Worm (Caenorhabditis elegans): ENCODE results near the gene F15H10.8.

F15H10.8 gene

DNA sequence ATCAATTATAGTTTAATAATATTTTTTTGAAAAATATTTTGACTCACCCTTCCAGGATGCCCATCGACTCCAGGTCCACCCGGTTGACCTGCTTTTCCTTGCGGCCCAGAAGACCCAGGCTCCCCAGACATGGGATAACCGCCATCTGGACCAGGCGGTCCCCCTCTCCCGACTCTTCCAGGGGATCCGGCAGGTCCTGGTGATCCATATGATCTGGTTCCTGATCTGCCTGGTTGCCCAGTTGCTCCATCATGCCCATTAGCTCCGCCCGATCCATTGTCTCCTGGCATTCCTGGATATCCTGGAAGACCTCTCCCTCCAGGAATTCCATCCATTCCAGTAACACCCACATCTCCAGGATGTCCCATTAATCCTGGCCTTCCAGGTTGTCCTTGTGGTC is 9.0 kb downstream of the F15H10.8 start:
- no peak for TF ChIP-seq ceh-13 (GFP tag; optimal IDR thresholded peaks at IDR 0.05)
- TF ChIP-seq flt-1 (GFP tag; IDR thresholded peaks at IDR 0.05) = no peak
- TF ChIP-seq hmbx-1 (tag; optimal IDR thresholded peaks at IDR 0.05) = no peak
- TF ChIP-seq F13C5.2 (tag; optimal IDR thresholded peaks at IDR 0.05) = no peak
- TF ChIP-seq sea-1 (GFP tag; conservative IDR thresholded peaks at IDR 0.05) = no peak
- TF ChIP-seq aly-1 (tag; optimal IDR thresholded peaks at IDR 0.05) = no peak
- TF ChIP-seq B0310.2 (tag; optimal IDR thresholded peaks at IDR 0.05) = no peak
- no peak for TF ChIP-seq ets-7 (tag; optimal IDR thresholded peaks at IDR 0.05)
- TF ChIP-seq hmg-4 (GFP tag; optimal IDR thresholded peaks at IDR 0.05) = no peak
- TF ChIP-seq scrt-1 (GFP tag; IDR thresholded peaks at IDR 0.05) = no peak
- no peak for TF ChIP-seq tra-4 (tag; optimal IDR thresholded peaks at IDR 0.05)
- TF ChIP-seq pes-1 (GFP tag; IDR thresholded peaks at IDR 0.05) = no peak
- TF ChIP-seq ama-1 (optimal IDR thresholded peaks at IDR 0.05) = no peak
- TF ChIP-seq tbx-11 (GFP tag; IDR thresholded peaks at IDR 0.05) = no peak
- no peak for TF ChIP-seq tbx-37 (GFP tag; conservative IDR thresholded peaks at IDR 0.05)
- TF ChIP-seq ceh-36 (tag; optimal IDR thresholded peaks at IDR 0.05) = no peak

DNA sequence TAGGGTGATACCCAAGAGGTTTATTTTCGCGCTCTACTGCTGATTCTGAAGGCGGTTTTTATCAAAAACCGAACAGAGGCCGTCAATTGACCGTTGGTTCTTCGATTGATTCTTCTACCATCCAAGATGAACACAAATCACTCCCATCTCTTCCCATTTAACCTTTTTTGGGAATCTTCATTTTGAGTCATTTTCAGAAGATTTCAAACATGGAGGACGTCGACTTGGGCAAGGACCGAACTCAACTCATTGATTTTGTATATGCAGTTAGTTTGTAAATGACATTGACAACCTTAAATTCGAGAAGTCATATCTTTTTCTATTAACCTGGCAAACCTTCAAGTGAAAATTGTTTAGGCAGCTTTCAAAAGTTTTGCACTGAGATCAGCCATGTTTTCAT is 14.4 kb downstream of the F15H10.8 start, which contains the start of gene AC3.5:
Gene AC3.5 (plus strand): TSS at position 210 of the 400 bp plus-strand sequence.
- TF ChIP-seq pes-1 (GFP tag; IDR thresholded peaks at IDR 0.05) (no peak), tbx-11 (GFP tag; IDR thresholded peaks at IDR 0.05) (no peak), B0310.2 (tag; optimal IDR thresholded peaks at IDR 0.05) (no peak), hnd-1 (tag; optimal IDR thresholded peaks at IDR 0.05) (no peak), ets-7 (tag; optimal IDR thresholded peaks at IDR 0.05) (no peak), hmg-4 (GFP tag; optimal IDR thresholded peaks at IDR 0.05) (no peak), ama-1 (optimal IDR thresholded peaks at IDR 0.05) (no peak), flt-1 (GFP tag; IDR thresholded peaks at IDR 0.05) (no peak), sea-1 (GFP tag; conservative IDR thresholded peaks at IDR 0.05) (no peak), scrt-1 (GFP tag; IDR thresholded peaks at IDR 0.05) (no peak), ceh-13 (GFP tag; optimal IDR thresholded peaks at IDR 0.05) (no peak), aly-1 (tag; optimal IDR thresholded peaks at IDR 0.05) (no peak), tra-4 (tag; optimal IDR thresholded peaks at IDR 0.05) (no peak), ceh-36 (tag; optimal IDR thresholded peaks at IDR 0.05) (no peak), hmbx-1 (tag; optimal IDR thresholded peaks at IDR 0.05) (no peak), F13C5.2 (tag; optimal IDR thresholded peaks at IDR 0.05) (no peak), tbx-37 (GFP tag; conservative IDR thresholded peaks at IDR 0.05) (no peak)

DNA sequence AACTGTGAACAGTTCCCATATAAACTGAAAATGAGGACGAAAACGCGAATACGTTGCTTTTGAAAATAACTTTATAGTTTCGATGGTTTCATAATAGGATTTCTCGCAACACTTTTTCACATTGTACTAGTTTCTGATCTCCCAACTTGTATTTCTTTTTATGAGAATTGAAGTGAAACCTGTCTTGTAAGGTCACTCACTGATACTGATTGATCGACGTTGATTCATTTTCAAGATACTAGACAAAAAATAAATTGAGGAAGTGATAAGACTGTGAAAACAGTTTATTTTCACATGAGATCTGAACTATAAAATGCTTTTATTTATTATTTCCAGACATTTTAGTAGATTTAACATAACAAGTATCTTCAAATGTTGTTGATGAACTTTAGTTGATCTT is 15.3 kb downstream of the F15H10.8 start:
- no peak for TF ChIP-seq F13C5.2 (tag; optimal IDR thresholded peaks at IDR 0.05)
- no peak for TF ChIP-seq ama-1 (optimal IDR thresholded peaks at IDR 0.05)
- no peak for TF ChIP-seq tbx-11 (GFP tag; IDR thresholded peaks at IDR 0.05)
- TF ChIP-seq ceh-13 (GFP tag; optimal IDR thresholded peaks at IDR 0.05) = no peak
- no peak for TF ChIP-seq sea-1 (GFP tag; conservative IDR thresholded peaks at IDR 0.05)
- no peak for TF ChIP-seq B0310.2 (tag; optimal IDR thresholded peaks at IDR 0.05)
- no peak for TF ChIP-seq flt-1 (GFP tag; IDR thresholded peaks at IDR 0.05)
- TF ChIP-seq hmg-4 (GFP tag; optimal IDR thresholded peaks at IDR 0.05) = no peak

DNA sequence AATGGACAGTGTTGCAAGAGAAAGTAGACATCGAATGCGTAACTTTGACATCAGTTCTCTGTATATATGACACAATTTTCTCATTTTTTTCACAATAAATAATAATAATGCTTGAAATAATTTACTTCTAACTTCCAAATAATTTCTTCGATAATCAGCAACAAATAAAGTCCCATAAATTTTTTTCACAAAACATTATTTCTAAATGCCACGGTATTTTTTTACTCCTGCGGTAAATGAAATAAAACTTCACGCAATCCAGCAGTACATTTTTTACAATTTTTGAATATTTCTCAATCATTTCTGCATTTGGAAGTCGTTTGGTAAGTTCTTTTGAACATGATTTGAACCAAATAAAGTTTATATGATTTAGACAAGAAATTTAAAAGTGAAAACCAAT is 18.8 kb downstream of the F15H10.8 start, which contains the start of gene spe-10:
Gene spe-10 (plus strand): TSS at position 301 of the 400 bp plus-strand sequence.
- TF ChIP-seq tra-4 (tag; optimal IDR thresholded peaks at IDR 0.05) = no peak
- TF ChIP-seq hmg-4 (GFP tag; optimal IDR thresholded peaks at IDR 0.05) = no peak
- no peak for TF ChIP-seq ama-1 (optimal IDR thresholded peaks at IDR 0.05)
- TF ChIP-seq F13C5.2 (tag; optimal IDR thresholded peaks at IDR 0.05) = no peak
- no peak for TF ChIP-seq sea-1 (GFP tag; conservative IDR thresholded peaks at IDR 0.05)
- no peak for TF ChIP-seq pes-1 (GFP tag; IDR thresholded peaks at IDR 0.05)
- TF ChIP-seq hmbx-1 (tag; optimal IDR thresholded peaks at IDR 0.05) = no peak
- no peak for TF ChIP-seq hnd-1 (tag; optimal IDR thresholded peaks at IDR 0.05)
- no peak for TF ChIP-seq B0310.2 (tag; optimal IDR thresholded peaks at IDR 0.05)
- no peak for TF ChIP-seq tbx-11 (GFP tag; IDR thresholded peaks at IDR 0.05)
- no peak for TF ChIP-seq scrt-1 (GFP tag; IDR thresholded peaks at IDR 0.05)

DNA sequence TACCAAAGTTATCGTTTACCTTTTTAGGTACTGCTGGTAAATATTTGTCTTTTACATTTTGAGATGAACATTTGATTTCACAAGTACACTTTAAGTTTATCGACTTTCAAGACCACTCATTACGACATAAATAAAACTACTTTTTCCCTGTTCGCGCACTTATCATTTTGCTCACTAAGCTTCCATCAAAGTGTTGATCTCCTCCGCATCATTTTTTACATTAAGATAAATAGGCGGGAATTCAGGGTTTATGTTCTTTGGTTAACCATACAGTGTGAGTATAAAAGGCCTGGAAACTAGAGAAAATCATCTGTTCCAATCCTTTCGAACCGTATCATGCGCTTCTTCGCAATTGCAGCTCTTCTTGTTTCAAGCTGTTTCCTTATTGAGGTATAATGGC is 20.6 kb downstream of the F15H10.8 start, which contains the start of gene pqn-2:
Gene pqn-2 (plus strand): TSS at position 301 of the 400 bp plus-strand sequence.
- TF ChIP-seq tbx-37 (GFP tag; conservative IDR thresholded peaks at IDR 0.05) (no peak), tra-4 (tag; optimal IDR thresholded peaks at IDR 0.05) (no peak), flt-1 (GFP tag; IDR thresholded peaks at IDR 0.05) (no peak), ets-7 (tag; optimal IDR thresholded peaks at IDR 0.05) (no peak), scrt-1 (GFP tag; IDR thresholded peaks at IDR 0.05) (no peak)

DNA sequence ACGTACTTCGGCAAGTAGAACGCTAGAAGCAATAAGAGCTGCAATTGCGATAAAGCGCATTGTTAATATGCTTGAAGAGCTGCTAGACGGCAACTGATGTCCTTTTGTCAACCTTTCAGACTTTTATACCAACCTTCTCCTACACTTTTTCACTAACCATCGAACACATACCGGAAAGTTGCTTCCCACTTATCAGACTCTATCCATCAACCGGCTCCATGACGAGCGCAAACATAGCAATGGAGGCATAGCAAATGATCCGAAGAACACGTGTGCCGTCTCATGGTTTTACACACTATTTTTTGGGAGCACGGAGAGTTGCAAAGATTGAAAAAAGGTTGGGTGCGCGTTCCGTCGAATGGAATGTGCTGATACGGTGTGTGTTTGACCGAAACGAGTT is 21.0 kb downstream of the F15H10.8 start, which contains the start of gene abu-1:
Gene abu-1 (minus strand): TSS at position 101 of the 400 bp plus-strand sequence.
- TF ChIP-seq ets-7 (tag; optimal IDR thresholded peaks at IDR 0.05) (no peak), ama-1 (optimal IDR thresholded peaks at IDR 0.05) (no peak), ceh-13 (GFP tag; optimal IDR thresholded peaks at IDR 0.05) (no peak), hmbx-1 (tag; optimal IDR thresholded peaks at IDR 0.05) (no peak), hnd-1 (tag; optimal IDR thresholded peaks at IDR 0.05) (no peak), tbx-11 (GFP tag; IDR thresholded peaks at IDR 0.05) (no peak), F13C5.2 (tag; optimal IDR thresholded peaks at IDR 0.05) (no peak), B0310.2 (tag; optimal IDR thresholded peaks at IDR 0.05) (no peak), hmg-4 (GFP tag; optimal IDR thresholded peaks at IDR 0.05) (no peak), pes-1 (GFP tag; IDR thresholded peaks at IDR 0.05) (no peak), flt-1 (GFP tag; IDR thresholded peaks at IDR 0.05) (no peak), sea-1 (GFP tag; conservative IDR thresholded peaks at IDR 0.05) (no peak), tra-4 (tag; optimal IDR thresholded peaks at IDR 0.05) (no peak), tbx-37 (GFP tag; conservative IDR thresholded peaks at IDR 0.05) (no peak), ceh-36 (tag; optimal IDR thresholded peaks at IDR 0.05) (no peak), aly-1 (tag; optimal IDR thresholded peaks at IDR 0.05) (no peak), scrt-1 (GFP tag; IDR thresholded peaks at IDR 0.05) (no peak)

DNA sequence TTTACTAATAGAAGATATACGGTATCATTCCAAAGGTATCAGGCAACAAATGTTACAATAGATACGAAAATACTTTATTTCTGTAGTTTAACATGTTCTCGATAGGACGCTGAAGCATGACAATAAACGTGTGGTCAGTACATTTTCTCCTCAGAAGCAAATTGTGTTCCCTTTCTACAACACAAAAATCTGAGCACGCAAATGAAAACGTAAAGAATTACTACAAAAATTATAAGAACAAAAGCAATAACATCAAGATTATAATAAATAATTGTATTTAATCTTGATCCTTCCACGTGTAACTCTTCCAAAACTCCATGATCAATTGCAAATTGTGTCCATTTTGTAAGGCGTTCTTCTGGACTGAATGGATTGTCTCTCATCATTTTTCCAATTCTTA is 22.9 kb downstream of the F15H10.8 start:
- TF ChIP-seq hmg-4 (GFP tag; optimal IDR thresholded peaks at IDR 0.05) = no peak
- TF ChIP-seq pes-1 (GFP tag; IDR thresholded peaks at IDR 0.05) = no peak
- no peak for TF ChIP-seq sea-1 (GFP tag; conservative IDR thresholded peaks at IDR 0.05)
- no peak for TF ChIP-seq flt-1 (GFP tag; IDR thresholded peaks at IDR 0.05)
- no peak for TF ChIP-seq F13C5.2 (tag; optimal IDR thresholded peaks at IDR 0.05)
- TF ChIP-seq tra-4 (tag; optimal IDR thresholded peaks at IDR 0.05) = no peak
- no peak for TF ChIP-seq ceh-36 (tag; optimal IDR thresholded peaks at IDR 0.05)
- TF ChIP-seq tbx-37 (GFP tag; conservative IDR thresholded peaks at IDR 0.05) = no peak
- TF ChIP-seq scrt-1 (GFP tag; IDR thresholded peaks at IDR 0.05) = no peak
- no peak for TF ChIP-seq B0310.2 (tag; optimal IDR thresholded peaks at IDR 0.05)
- TF ChIP-seq hnd-1 (tag; optimal IDR thresholded peaks at IDR 0.05) = no peak
- TF ChIP-seq ama-1 (optimal IDR thresholded peaks at IDR 0.05) = no peak

Measured in whole organism, early embryonic.